Fruit fly (Drosophila melanogaster) whole organism, prepupa: Measurements from ENCODE around the gene CG31156.

Experiments used
- Blimp-1 ChIP-seq: fragments of 200-800 bp; sonication (Bioruptor generic); optimal IDR thresholded peaks from 3 replicates; lab custom pipeline; 2017; ENCODE audit warnings: missing biosample characterization, missing genetic modification characterization, mild to moderate bottlenecking, moderate library complexity, missing genetic modification reagents
- CG10669 ChIP-seq: fragments of 200-800 bp; sonication (Bioruptor generic); optimal IDR thresholded peaks from 3 replicates; lab custom pipeline; 2018; ENCODE audit warnings: missing biosample characterization, mild to moderate bottlenecking, missing genetic modification characterization, moderate library complexity
- CG11294 ChIP-seq: fragments of 200-800 bp; sonication (Bioruptor generic); IDR thresholded peaks from 2 replicates; pipeline ENCODE4 v1.3.6; 2022; ENCODE audit warnings: missing biosample characterization, missing genetic modification characterization
- CG11762 ChIP-seq: fragments of 200-800 bp; sonication (Bioruptor generic); optimal IDR thresholded peaks from 3 replicates; lab custom pipeline; 2016; ENCODE audit warnings: missing biosample characterization, missing genetic modification characterization; ENCODE audit not compliant: insufficient read depth
- CG15336 ChIP-seq: fragments of 200-800 bp; sonication (Bioruptor generic); IDR thresholded peaks from 2 replicates; pipeline ENCODE4 v1.3.6; 2022; ENCODE audit warnings: missing biosample characterization, missing genetic modification characterization
- CG16779 ChIP-seq: fragments of 200-800 bp; sonication (Bioruptor generic); optimal IDR thresholded peaks from 3 replicates; lab custom pipeline; 2017; ENCODE audit warnings: missing biosample characterization, mild to moderate bottlenecking, missing genetic modification characterization
- CG3032 ChIP-seq: fragments of 200-800 bp; optimal IDR thresholded peaks from 2 replicates; lab custom pipeline; 2019; ENCODE audit warnings: missing biosample characterization, mild to moderate bottlenecking, missing genetic modification characterization, moderate library complexity
- CG34406 ChIP-seq: fragments of 200-800 bp; sonication (Bioruptor generic); optimal IDR thresholded peaks from 3 replicates; lab custom pipeline; 2016; ENCODE audit warnings: missing biosample characterization, missing genetic modification characterization
- CG3919 ChIP-seq: fragments of 200-800 bp; sonication (Bioruptor generic); optimal IDR thresholded peaks from 3 replicates; lab custom pipeline; 2016; ENCODE audit warnings: missing biosample characterization, missing genetic modification characterization
- CG6792 ChIP-seq: fragments of 200-800 bp; sonication (Bioruptor generic); optimal IDR thresholded peaks from 3 replicates; lab custom pipeline; 2016; ENCODE audit warnings: missing biosample characterization, missing genetic modification characterization
- CG6808 ChIP-seq: fragments of 200-800 bp; sonication (Bioruptor generic); optimal IDR thresholded peaks from 3 replicates; lab custom pipeline; 2017; ENCODE audit warnings: missing biosample characterization, missing genetic modification characterization, mild to moderate bottlenecking, moderate library complexity, missing genetic modification reagents
- CG7368 ChIP-seq: fragments of 200-800 bp; sonication (Bioruptor generic); optimal IDR thresholded peaks from 3 replicates; lab custom pipeline; 2016; ENCODE audit warnings: missing biosample characterization, missing genetic modification characterization
- CG8119 ChIP-seq: fragments of 200-800 bp; sonication (Bioruptor generic); IDR thresholded peaks from 3 replicates; pipeline ENCODE4 v1.3.6; 2022; ENCODE audit warnings: missing biosample characterization, missing genetic modification characterization
- CG8319 ChIP-seq: fragments of 200-800 bp; sonication (Bioruptor generic); optimal IDR thresholded peaks from 3 replicates; lab custom pipeline; 2016; ENCODE audit warnings: missing biosample characterization, missing genetic modification characterization
- CG8632 ChIP-seq: fragments of 200-800 bp; sonication (Bioruptor generic); optimal IDR thresholded peaks from 3 replicates; lab custom pipeline; 2016; ENCODE audit warnings: missing biosample characterization, missing genetic modification characterization
- CG9139 ChIP-seq: fragments of 200-800 bp; sonication (Bioruptor generic); optimal IDR thresholded peaks from 3 replicates; lab custom pipeline; 2017; ENCODE audit warnings: missing biosample characterization, mild to moderate bottlenecking, missing genetic modification characterization
- Eip75B ChIP-seq: fragments of 200-800 bp; sonication (Bioruptor generic); optimal IDR thresholded peaks from 3 replicates; lab custom pipeline; 2016; ENCODE audit warnings: missing biosample characterization, missing genetic modification characterization
- Eip78C ChIP-seq: fragments of 200-800 bp; sonication (Bioruptor generic); peaks from one replicate; lab custom pipeline; 2016; ENCODE audit warnings: missing biosample characterization, missing genetic modification characterization
- Ets96B ChIP-seq: fragments of 200-800 bp; optimal IDR thresholded peaks from 2 replicates; lab custom pipeline; 2019; ENCODE audit warnings: missing biosample characterization, mild to moderate bottlenecking, missing genetic modification characterization, moderate library complexity
- Hr4 ChIP-seq: fragments of 200-800 bp; sonication (Bioruptor generic); optimal IDR thresholded peaks from 3 replicates; lab custom pipeline; 2016; ENCODE audit warnings: missing biosample characterization, missing genetic modification characterization
- Lpt ChIP-seq: fragments of 200-800 bp; sonication (Bioruptor generic); optimal IDR thresholded peaks from 3 replicates; lab custom pipeline; 2016; ENCODE audit warnings: missing biosample characterization, missing genetic modification characterization
- OdsH ChIP-seq: fragments of 200-800 bp; sonication (Bioruptor generic); optimal IDR thresholded peaks from 3 replicates; lab custom pipeline; 2016; ENCODE audit warnings: missing biosample characterization, missing genetic modification characterization
- Smox ChIP-seq: fragments of 200-800 bp; sonication (Bioruptor generic); optimal IDR thresholded peaks from 3 replicates; lab custom pipeline; 2016; ENCODE audit warnings: missing biosample characterization, missing genetic modification characterization
- Sox14 ChIP-seq: fragments of 200-800 bp; sonication (Bioruptor generic); optimal IDR thresholded peaks from 3 replicates; lab custom pipeline; 2016; ENCODE audit warnings: missing biosample characterization, missing genetic modification characterization
- Sox15 ChIP-seq: fragments of 200-800 bp; sonication (Bioruptor generic); optimal IDR thresholded peaks from 3 replicates; lab custom pipeline; 2016; ENCODE audit warnings: missing biosample characterization, missing genetic modification characterization
- achi ChIP-seq: fragments of 200-800 bp; sonication (Bioruptor generic); optimal IDR thresholded peaks from 3 replicates; lab custom pipeline; 2016; ENCODE audit warnings: missing biosample characterization, missing genetic modification characterization
- acj6 ChIP-seq: fragments of 200-800 bp; sonication (Bioruptor generic); optimal IDR thresholded peaks from 3 replicates; lab custom pipeline; 2016; ENCODE audit warnings: missing biosample characterization, missing genetic modification characterization
- cyc ChIP-seq: fragments of 200-800 bp; sonication (Bioruptor generic); optimal IDR thresholded peaks from 3 replicates; lab custom pipeline; 2016; ENCODE audit warnings: missing biosample characterization, missing genetic modification characterization
- dac ChIP-seq: fragments of 200-800 bp; sonication (Bioruptor generic); optimal IDR thresholded peaks from 2 replicates; lab custom pipeline; 2017; ENCODE audit warnings: missing biosample characterization, mild to moderate bottlenecking, missing genetic modification characterization
- dsx ChIP-seq: fragments of 200-800 bp; optimal IDR thresholded peaks from 3 replicates; lab custom pipeline; 2019; ENCODE audit warnings: missing biosample characterization, mild to moderate bottlenecking, missing genetic modification characterization, moderate library complexity; ENCODE audit not compliant: poor library complexity, severe bottlenecking
- esn ChIP-seq: fragments of 200-800 bp; sonication (Bioruptor generic); optimal IDR thresholded peaks from 2 replicates; lab custom pipeline; 2016; ENCODE audit warnings: missing biosample characterization, mild to moderate bottlenecking, missing genetic modification characterization, moderate library complexity
- fkh ChIP-seq: fragments of 200-800 bp; sonication (Bioruptor generic); optimal IDR thresholded peaks from 3 replicates; lab custom pipeline; 2017; ENCODE audit warnings: missing biosample characterization, mild to moderate bottlenecking, missing genetic modification characterization, moderate library complexity
- lz ChIP-seq: fragments of 200-800 bp; sonication (Bioruptor generic); optimal IDR thresholded peaks from 3 replicates; lab custom pipeline; 2016; ENCODE audit warnings: missing biosample characterization, missing genetic modification characterization
- pdm3 ChIP-seq: fragments of 200-800 bp; sonication (Bioruptor generic); optimal IDR thresholded peaks from 3 replicates; lab custom pipeline; 2016; ENCODE audit warnings: missing biosample characterization, missing genetic modification characterization
- spab ChIP-seq: fragments of 200-800 bp; sonication (Bioruptor generic); optimal IDR thresholded peaks from 2 replicates; lab custom pipeline; 2017; ENCODE audit warnings: missing biosample characterization, mild to moderate bottlenecking, missing genetic modification characterization, missing genetic modification reagents
- svp ChIP-seq: fragments of 200-800 bp; sonication (Bioruptor generic); peaks from one replicate; lab custom pipeline; 2016; ENCODE audit warnings: missing biosample characterization, missing genetic modification characterization
- topi ChIP-seq: fragments of 200-800 bp; sonication (Bioruptor generic); optimal IDR thresholded peaks from 3 replicates; lab custom pipeline; 2016; ENCODE audit warnings: missing biosample characterization, missing genetic modification characterization
- vri ChIP-seq: fragments of 200-800 bp; sonication (Bioruptor generic); optimal IDR thresholded peaks from 3 replicates; lab custom pipeline; 2016; ENCODE audit warnings: missing biosample characterization, mild to moderate bottlenecking, missing genetic modification characterization

Gene CG31156

dm6 chr3R:22587419-22587963 lies 26.0 kb downstream of the CG31156 start, which contains the start of gene Efa6 (continued):
- TF ChIP-seq Smox (GFP tag; lab: Kevin White, UChicago): no peak
- TF ChIP-seq acj6: no peak
- peak; percentile 47; the same call in 1 of the 3 replicates for TF ChIP-seq CG8119 (GFP tag; lab: Robert Waterston, UW)
- peak; percentile 37; the same call in 1 of the 2 replicates for TF ChIP-seq CG15336 (GFP tag; lab: Robert Waterston, UW)
- peak; percentile 8 for TF ChIP-seq CG6808 (GFP tag; lab: Kevin White, UChicago)
- TF ChIP-seq Sox15 (GFP tag; lab: Kevin White, UChicago): peak; percentile 12
- TF ChIP-seq fkh (GFP tag; lab: Kevin White, UChicago): peak; percentile 50
- peak; percentile 0 for TF ChIP-seq CG3032 (tag; lab: Kevin White, UChicago)
- no peak for TF ChIP-seq CG11762
- peak; percentile 14 for TF ChIP-seq cyc (GFP tag; lab: Kevin White, UChicago)
- peak; percentile 40 for TF ChIP-seq topi (GFP tag; lab: Kevin White, UChicago)
- TF ChIP-seq achi: no peak
- TF ChIP-seq vri: no peak

- TF ChIP-seq Ets96B (tag; lab: Kevin White, UChicago): no peak
- no peak for TF ChIP-seq esn (GFP tag; lab: Kevin White, UChicago)
- TF ChIP-seq topi (GFP tag; lab: Kevin White, UChicago): no peak
- no peak for TF ChIP-seq spab (GFP tag; lab: Kevin White, UChicago)
- no peak for TF ChIP-seq cyc (GFP tag; lab: Kevin White, UChicago)
- no peak for TF ChIP-seq Hr4 (GFP tag; lab: Kevin White, UChicago)
- no peak for TF ChIP-seq CG16779 (tag; lab: Kevin White, UChicago)
- no peak for TF ChIP-seq Eip78C (GFP tag; lab: Kevin White, UChicago)
- TF ChIP-seq Eip75B (GFP tag; lab: Kevin White, UChicago): no peak
- no peak for TF ChIP-seq CG6808 (GFP tag; lab: Kevin White, UChicago)
Observed at dm6 chr3R:22586525-22586924, 26.9 kb downstream of the CG31156 start, which contains the start of gene btn. btn (minus strand) TSS chr3R:22586625.

- no peak for TF ChIP-seq CG11294 (GFP tag; lab: Robert Waterston, UW)
- peak; percentile 84 for TF ChIP-seq fkh (GFP tag; lab: Kevin White, UChicago)
- TF ChIP-seq vri: no peak
- no peak for TF ChIP-seq Hr4 (GFP tag; lab: Kevin White, UChicago)
- TF ChIP-seq Eip78C (GFP tag; lab: Kevin White, UChicago): peak; percentile 10
Observed at dm6 chr3R:22584582-22584981, 28.9 kb downstream of the CG31156 start, which contains the start of the genes CG33107 and CG6937. CG33107 (minus strand) TSS chr3R:22584718. CG6937 (plus strand) TSS chr3R:22584773.

dm6 chr3R:22582981-22583380 lies 30.5 kb downstream of the CG31156 start, which contains the start of gene Dph5:
Dph5 (minus strand) TSS chr3R:22583225.
- TF ChIP-seq Hr4 (GFP tag; lab: Kevin White, UChicago) (no peak), CG34406 (no peak), CG8319 (GFP tag; lab: Kevin White, UChicago) (no peak), CG8632 (no peak), CG11762 (no peak), CG8119 (GFP tag; lab: Robert Waterston, UW) (no peak), topi (GFP tag; lab: Kevin White, UChicago) (no peak), CG6808 (GFP tag; lab: Kevin White, UChicago) (no peak), achi (no peak), dac (GFP tag; lab: Kevin White, UChicago) (no peak)

- peak; percentile 19 for TF ChIP-seq CG3032 (tag; lab: Kevin White, UChicago)
- no peak for TF ChIP-seq OdsH (GFP tag; lab: Kevin White, UChicago)
- no peak for TF ChIP-seq achi
- peak; percentile 36 for TF ChIP-seq Sox14
- TF ChIP-seq CG9139: no peak
- no peak for TF ChIP-seq Eip75B (GFP tag; lab: Kevin White, UChicago)
- TF ChIP-seq Lpt (GFP tag; lab: Kevin White, UChicago): no peak
- peak; percentile 67 for TF ChIP-seq dsx (GFP tag; lab: Kevin White, UChicago)
- no peak for TF ChIP-seq acj6
- TF ChIP-seq CG6808 (GFP tag; lab: Kevin White, UChicago): no peak
- no peak for TF ChIP-seq Blimp-1
- TF ChIP-seq svp (GFP tag; lab: Kevin White, UChicago): no peak
- TF ChIP-seq CG15336 (GFP tag; lab: Robert Waterston, UW): no peak
- TF ChIP-seq CG10669 (GFP tag; lab: Kevin White, UChicago): no peak
- TF ChIP-seq Eip78C (GFP tag; lab: Kevin White, UChicago): peak; percentile 15
- no peak for TF ChIP-seq lz
- TF ChIP-seq CG11294 (GFP tag; lab: Robert Waterston, UW): no peak
- TF ChIP-seq CG7368 (GFP tag; lab: Kevin White, UChicago): no peak
- no peak for TF ChIP-seq CG34406
- no peak for TF ChIP-seq CG6792 (GFP tag; lab: Kevin White, UChicago)
- TF ChIP-seq CG11762: no peak
- no peak for TF ChIP-seq esn (GFP tag; lab: Kevin White, UChicago)
- TF ChIP-seq Smox (GFP tag; lab: Kevin White, UChicago): no peak
- TF ChIP-seq CG3919 (GFP tag; lab: Kevin White, UChicago): no peak
- TF ChIP-seq pdm3 (GFP tag; lab: Kevin White, UChicago): no peak
Observed at dm6 chr3R:22580546-22580945, 32.9 kb downstream of the CG31156 start, which contains the start of gene CSN6. CSN6 (plus strand) TSS chr3R:22580773.
